Worm (Caenorhabditis elegans) whole organism, L2 larva: ENCODE data around the gene srz-56.

ENCODE experiments used
- aly-2 ChIP-seq: fragments of 150-350 bp; optimal IDR thresholded peaks from 2 replicates; lab custom pipeline; 2014; ENCODE audit warnings: missing biosample characterization, missing genetic modification characterization
- ama-1 ChIP-seq: fragments of 150-350 bp; optimal IDR thresholded peaks from 2 replicates; lab custom pipeline; 2018; ENCODE audit warnings: inconsistent platforms
- elt-1 ChIP-seq: fragments of 150-350 bp; optimal IDR thresholded peaks from 2 replicates; lab custom pipeline; 2014; ENCODE audit warnings: missing biosample characterization, missing genetic modification characterization
- elt-3 ChIP-seq: sonication (generic microtip); optimal IDR thresholded peaks from 2 replicates; lab custom pipeline; 2017; ENCODE audit warnings: missing biosample characterization, missing genetic modification characterization
- gmeb-1 ChIP-seq: fragments of 150-350 bp; optimal IDR thresholded peaks from 2 replicates; lab custom pipeline; 2014; ENCODE audit warnings: missing biosample characterization, missing genetic modification characterization
- lsy-2 ChIP-seq, 2 experiments: fragments of 150-350 bp in 1 of 2; sonication (generic microtip) in 1 of 2; optimal IDR thresholded peaks; 2 replicates each; lab custom pipeline; 2014 to 2017; ENCODE audit warnings: missing biosample characterization in 2 of 2, missing genetic modification characterization in 2 of 2
- nhr-11 ChIP-seq: fragments of 150-350 bp; optimal IDR thresholded peaks from 2 replicates; lab custom pipeline; 2014; ENCODE audit warnings: missing biosample characterization, missing genetic modification characterization
- peb-1 ChIP-seq: fragments of 150-350 bp; optimal IDR thresholded peaks from 2 replicates; lab custom pipeline; 2014; ENCODE audit warnings: missing biosample characterization, missing genetic modification characterization
- snpc-4 ChIP-seq: fragments of 150-350 bp; optimal IDR thresholded peaks from 2 replicates; lab custom pipeline; 2014; ENCODE audit warnings: missing biosample characterization, missing genetic modification characterization

ce11 chrIII:2210601-2211000, 30.0 kb upstream of the srz-56 start:
- TF ChIP-seq aly-2 (tag; lab: Kevin White, UChicago) (no peak), lsy-2 (tag; optimal IDR thresholded peaks at IDR 0.05; lab: Kevin White, UChicago) (no peak), elt-3 (tag; lab: Kevin White, UChicago) (no peak), snpc-4 (tag; lab: Kevin White, UChicago) (no peak), ama-1 (lab: Kevin White, UChicago) (no peak), nhr-11 (no peak), elt-1 (tag; lab: Kevin White, UChicago) (no peak), peb-1 (tag; lab: Kevin White, UChicago) (no peak), gmeb-1 (tag; lab: Kevin White, UChicago) (no peak)
